Worm (Caenorhabditis elegans): ENCODE results near the gene ZK1010.4.

- no peak for TF ChIP-seq ref-1 (GFP tag; conservative IDR thresholded peaks at IDR 0.05)
- TF ChIP-seq T22C8.4 (GFP tag; IDR thresholded peaks at IDR 0.05) = no peak
These were observed 17.4 kb downstream of the ZK1010.4 start for ce11 chrIII:12998252-12998651.

All from whole organism, midembryonic.